Worm (Caenorhabditis elegans) whole organism, midembryonic: ENCODE data around the gene cup-16.

Source experiments
- T22C8.4 ChIP-seq: fragments of 200-800 bp; sonication (Bioruptor generic); IDR thresholded peaks from 2 replicates; pipeline ENCODE4 v1.3.6; 2022; ENCODE audit warnings: missing genetic modification characterization, missing compliant biosample characterization
- cog-1 ChIP-seq: sonication (generic microtip); optimal IDR thresholded peaks from 2 replicates; lab custom pipeline; 2016; ENCODE audit warnings: missing genetic modification characterization, missing compliant biosample characterization
- flt-1 ChIP-seq: fragments of 200-800 bp; sonication (Bioruptor generic); IDR thresholded peaks from 2 replicates; pipeline ENCODE4 v1.3.6; 2022; ENCODE audit warnings: missing genetic modification characterization, missing compliant biosample characterization
- klf-2 ChIP-seq: fragments of 200-800 bp; sonication (Bioruptor generic); conservative IDR thresholded peaks from 2 replicates; pipeline ENCODE4 v1.3.6; 2022; ENCODE audit warnings: missing genetic modification reagents, missing genetic modification characterization, missing compliant biosample characterization
- med-1 ChIP-seq: sonication (generic microtip); optimal IDR thresholded peaks from 2 replicates; lab custom pipeline; 2017; ENCODE audit warnings: missing genetic modification characterization, mild to moderate bottlenecking, missing compliant biosample characterization, antibody characterized with exemption, missing genetic modification reagents; ENCODE audit not compliant: insufficient read depth
- ref-1 ChIP-seq: fragments of 200-800 bp; sonication (Bioruptor generic); conservative IDR thresholded peaks from 2 replicates; pipeline ENCODE4 v1.3.6; 2022; ENCODE audit warnings: missing genetic modification reagents, missing genetic modification characterization, missing compliant biosample characterization
- tab-1 ChIP-seq: fragments of 200-800 bp; sonication (Bioruptor generic); IDR thresholded peaks from 2 replicates; pipeline ENCODE4 v1.3.6; 2022; ENCODE audit warnings: missing genetic modification characterization, missing compliant biosample characterization
- ztf-23 ChIP-seq: fragments of 200-800 bp; sonication (Bioruptor generic); IDR thresholded peaks from 2 replicates; pipeline ENCODE4 v1.3.6; 2022; ENCODE audit warnings: missing genetic modification reagents, missing genetic modification characterization, missing compliant biosample characterization
- ztf-29 ChIP-seq: fragments of 200-800 bp; sonication (Bioruptor generic); IDR thresholded peaks from 2 replicates; pipeline ENCODE4 v1.3.6; 2022; ENCODE audit warnings: missing genetic modification reagents, missing genetic modification characterization, missing compliant biosample characterization

cup-16 gene

ce11 chrII:8730960-8731693, 24.2 kb downstream of the cup-16 start:
- TF ChIP-seq ref-1 (no peak), ztf-29 (GFP tag; lab: Robert Waterston, UW) (no peak), klf-2 (GFP tag; lab: Robert Waterston, UW) (no peak), ztf-23 (no peak), cog-1 (tag; lab: Kevin White, UChicago) (no peak), tab-1 (GFP tag; lab: Robert Waterston, UW) (no peak), T22C8.4 (GFP tag; lab: Robert Waterston, UW) (no peak), med-1 (no peak), flt-1 (GFP tag; lab: Robert Waterston, UW) (no peak)

ce11 chrII:8731736-8732229, 24.8 kb downstream of the cup-16 start:
- TF ChIP-seq klf-2 (GFP tag; lab: Robert Waterston, UW), result no peak

- TF ChIP-seq cog-1 (tag; lab: Kevin White, UChicago) (no peak), ztf-23 (no peak), tab-1 (GFP tag; lab: Robert Waterston, UW) (no peak), ztf-29 (GFP tag; lab: Robert Waterston, UW) (no peak), klf-2 (GFP tag; lab: Robert Waterston, UW) (no peak), T22C8.4 (GFP tag; lab: Robert Waterston, UW) (no peak), flt-1 (GFP tag; lab: Robert Waterston, UW) (no peak), med-1 (no peak), ref-1 (no peak)
Observed at ce11 chrII:8732339-8733100, 25.6 kb downstream of the cup-16 start, which contains the start of gene rol-6. Gene rol-6, plus strand, starts transcription at chrII:8733050.

ce11 chrII:8733627-8734026, 26.7 kb downstream of the cup-16 start:
- TF ChIP-seq med-1 (no peak), tab-1 (GFP tag; lab: Robert Waterston, UW) (no peak), ref-1 (no peak), T22C8.4 (GFP tag; lab: Robert Waterston, UW) (no peak), flt-1 (GFP tag; lab: Robert Waterston, UW) (no peak), klf-2 (GFP tag; lab: Robert Waterston, UW) (no peak), cog-1 (tag; lab: Kevin White, UChicago) (no peak), ztf-23 (no peak), ztf-29 (GFP tag; lab: Robert Waterston, UW) (no peak)

ce11 chrII:8737456-8737855, 30.5 kb downstream of the cup-16 start, which contains the start of gene idpb-4:
Gene idpb-4, minus strand, starts transcription at chrII:8737556.
- TF ChIP-seq ztf-23, result no peak

ce11 chrII:8738244-8738643, 31.3 kb downstream of the cup-16 start:
- TF ChIP-seq ztf-29 (GFP tag; lab: Robert Waterston, UW) (no peak), cog-1 (tag; lab: Kevin White, UChicago) (no peak), T22C8.4 (GFP tag; lab: Robert Waterston, UW) (no peak), ztf-23 (no peak), flt-1 (GFP tag; lab: Robert Waterston, UW) (no peak), tab-1 (GFP tag; lab: Robert Waterston, UW) (no peak), ref-1 (no peak), med-1 (no peak), klf-2 (GFP tag; lab: Robert Waterston, UW) (no peak)

- TF ChIP-seq med-1 (no peak), cog-1 (tag; lab: Kevin White, UChicago) (no peak), ztf-23 (no peak)
Observed at ce11 chrII:8738955-8739354, 32.0 kb downstream of the cup-16 start.

ce11 chrII:8740326-8740949, 33.5 kb downstream of the cup-16 start:
- TF ChIP-seq T22C8.4 (GFP tag; lab: Robert Waterston, UW) (no peak), ref-1 (no peak), klf-2 (GFP tag; lab: Robert Waterston, UW) (no peak), flt-1 (GFP tag; lab: Robert Waterston, UW) (no peak), ztf-23 (no peak), ztf-29 (GFP tag; lab: Robert Waterston, UW) (no peak), med-1 (no peak), tab-1 (GFP tag; lab: Robert Waterston, UW) (no peak), cog-1 (tag; lab: Kevin White, UChicago) (no peak)

ce11 chrII:8741277-8741676, 34.3 kb downstream of the cup-16 start:
- TF ChIP-seq ztf-23 (no peak), flt-1 (GFP tag; lab: Robert Waterston, UW) (no peak), T22C8.4 (GFP tag; lab: Robert Waterston, UW) (no peak), cog-1 (tag; lab: Kevin White, UChicago) (no peak), ref-1 (no peak), klf-2 (GFP tag; lab: Robert Waterston, UW) (no peak), med-1 (no peak), ztf-29 (GFP tag; lab: Robert Waterston, UW) (no peak), tab-1 (GFP tag; lab: Robert Waterston, UW) (no peak)
